Fruit fly (Drosophila melanogaster) whole organism, embryonic: ENCODE data around the gene Abl.

Experiments
- Adf1 ChIP-seq: fragments of 200-800 bp; sonication (Bioruptor generic); IDR thresholded peaks from 2 replicates; pipeline ENCODE4 v1.3.6; 2022; ENCODE audit warnings: missing biosample characterization, missing genetic modification characterization
- BtbVII ChIP-seq: fragments of 200-800 bp; sonication (Bioruptor generic); optimal IDR thresholded peaks from 3 replicates; lab custom pipeline; 2017; ENCODE audit warnings: missing biosample characterization, mild to moderate bottlenecking, missing genetic modification characterization
- CG11456 ChIP-seq: fragments of 200-800 bp; sonication (Bioruptor generic); IDR thresholded peaks from 3 replicates; pipeline ENCODE4 v1.3.6; 2022; ENCODE audit warnings: missing biosample characterization, missing genetic modification characterization
- CG11504 ChIP-seq: fragments of 200-800 bp; sonication (Bioruptor generic); optimal IDR thresholded peaks from 3 replicates; lab custom pipeline; 2019; ENCODE audit warnings: missing biosample characterization, mild to moderate bottlenecking, missing genetic modification characterization, moderate library complexity
- CG12071 ChIP-seq: fragments of 200-800 bp; sonication (Bioruptor generic); optimal IDR thresholded peaks from 3 replicates; lab custom pipeline; 2018; ENCODE audit warnings: missing biosample characterization, mild to moderate bottlenecking, missing genetic modification characterization
- CG12104 ChIP-seq: fragments of 200-800 bp; sonication (Bioruptor generic); optimal IDR thresholded peaks from 3 replicates; lab custom pipeline; 2016; ENCODE audit warnings: missing biosample characterization, missing genetic modification characterization
- CG12942 ChIP-seq: fragments of 200-800 bp; sonication (Bioruptor generic); optimal IDR thresholded peaks from 3 replicates; lab custom pipeline; 2016; ENCODE audit warnings: missing biosample characterization, missing genetic modification characterization
- CG13624 ChIP-seq: fragments of 200-800 bp; sonication (Bioruptor generic); optimal IDR thresholded peaks from 2 replicates; lab custom pipeline; 2016; ENCODE audit warnings: missing biosample characterization, missing genetic modification characterization
- CG14667 ChIP-seq: fragments of 200-800 bp; sonication (Bioruptor generic); IDR thresholded peaks from 2 replicates; pipeline ENCODE4 v1.3.6; 2022; ENCODE audit warnings: missing biosample characterization, missing genetic modification characterization
- CG17186 ChIP-seq: fragments of 200-800 bp; sonication (Bioruptor generic); optimal IDR thresholded peaks from 3 replicates; lab custom pipeline; 2017; ENCODE audit warnings: missing biosample characterization, missing genetic modification reagents, missing genetic modification characterization
- CG17829 ChIP-seq: fragments of 200-800 bp; optimal IDR thresholded peaks from 2 replicates; lab custom pipeline; 2019; ENCODE audit warnings: missing biosample characterization, mild to moderate bottlenecking, missing genetic modification characterization, moderate library complexity
- CG2120 ChIP-seq: fragments of 200-800 bp; sonication (Bioruptor generic); optimal IDR thresholded peaks from 3 replicates; lab custom pipeline; 2016; ENCODE audit warnings: missing biosample characterization, missing genetic modification characterization
- CG30403 ChIP-seq: fragments of 200-800 bp; sonication (Bioruptor generic); optimal IDR thresholded peaks from 3 replicates; lab custom pipeline; 2016; ENCODE audit warnings: missing biosample characterization, missing genetic modification characterization
- CG3065 ChIP-seq: fragments of 200-800 bp; sonication (Bioruptor generic); optimal IDR thresholded peaks from 2 replicates; lab custom pipeline; 2016; ENCODE audit warnings: missing biosample characterization, missing genetic modification characterization
- CG31388 ChIP-seq: fragments of 200-800 bp; sonication (Bioruptor generic); optimal IDR thresholded peaks from 2 replicates; lab custom pipeline; 2016; ENCODE audit warnings: missing biosample characterization, missing genetic modification characterization
- CG3163 ChIP-seq: fragments of 200-800 bp; sonication (Bioruptor generic); optimal IDR thresholded peaks from 3 replicates; lab custom pipeline; 2016; ENCODE audit warnings: missing biosample characterization, missing genetic modification characterization
- CG4328 ChIP-seq: fragments of 200-800 bp; sonication (Bioruptor generic); optimal IDR thresholded peaks from 3 replicates; lab custom pipeline; 2017; ENCODE audit warnings: missing biosample characterization, missing genetic modification reagents, missing genetic modification characterization
- CG7745 ChIP-seq: fragments of 200-800 bp; sonication (Bioruptor generic); optimal IDR thresholded peaks from 2 replicates; lab custom pipeline; 2018; ENCODE audit warnings: missing biosample characterization, mild to moderate bottlenecking, missing genetic modification characterization, moderate library complexity
- CG8359 ChIP-seq: fragments of 200-800 bp; sonication (Bioruptor generic); optimal IDR thresholded peaks from 2 replicates; lab custom pipeline; 2017; ENCODE audit warnings: missing biosample characterization, mild to moderate bottlenecking, missing genetic modification characterization, borderline replicate concordance
- Chrac-16 ChIP-seq: fragments of 200-800 bp; sonication (Bioruptor generic); optimal IDR thresholded peaks from 3 replicates; lab custom pipeline; 2016; ENCODE audit warnings: missing biosample characterization, missing genetic modification characterization
- D19A ChIP-seq: fragments of 200-800 bp; optimal IDR thresholded peaks from 3 replicates; lab custom pipeline; 2019; ENCODE audit warnings: missing biosample characterization, mild to moderate bottlenecking, missing genetic modification characterization, moderate library complexity
- D19B ChIP-seq: fragments of 200-800 bp; sonication (Bioruptor generic); optimal IDR thresholded peaks from 2 replicates; lab custom pipeline; 2017; ENCODE audit warnings: missing biosample characterization, mild to moderate bottlenecking, missing genetic modification characterization
- Doc2 ChIP-seq: fragments of 200-800 bp; sonication (Bioruptor generic); IDR thresholded peaks from 2 replicates; pipeline ENCODE4 v1.3.6; 2022; ENCODE audit warnings: missing biosample characterization, missing genetic modification characterization
- Dp ChIP-seq: fragments of 200-800 bp; sonication (Bioruptor generic); optimal IDR thresholded peaks from 2 replicates; lab custom pipeline; 2018; ENCODE audit warnings: missing biosample characterization, mild to moderate bottlenecking, missing genetic modification characterization, moderate library complexity
- E2f1 ChIP-seq: fragments of 200-800 bp; sonication (Bioruptor generic); IDR thresholded peaks from 2 replicates; pipeline ENCODE4 v1.3.6; 2022; ENCODE audit warnings: missing biosample characterization, missing genetic modification characterization
- Fer1 ChIP-seq: fragments of 200-800 bp; sonication (Bioruptor generic); optimal IDR thresholded peaks from 2 replicates; lab custom pipeline; 2017; ENCODE audit warnings: missing biosample characterization, mild to moderate bottlenecking, missing genetic modification characterization
- Fer3 ChIP-seq: fragments of 200-800 bp; sonication (Bioruptor generic); optimal IDR thresholded peaks from 2 replicates; lab custom pipeline; 2018; ENCODE audit warnings: missing biosample characterization, mild to moderate bottlenecking, missing genetic modification characterization, moderate library complexity
- H15 ChIP-seq: fragments of 200-800 bp; sonication (Bioruptor generic); IDR thresholded peaks from 3 replicates; pipeline ENCODE4 v1.3.6; 2022; ENCODE audit warnings: missing biosample characterization, missing genetic modification characterization
- Hr78 ChIP-seq, 2 experiments: fragments of 200-800 bp in 1 of 2; fragments of >200 bp in 1 of 2; sonication (Bioruptor generic) in 1 of 2; optimal IDR thresholded peaks; 2 replicates each; lab custom pipeline; 2017 to 2019; ENCODE audit warnings: missing biosample characterization in 2 of 2, missing genetic modification characterization in 2 of 2, mild to moderate bottlenecking in 1 of 2, moderate library complexity in 1 of 2
- Oli ChIP-seq: fragments of 200-800 bp; sonication (Bioruptor generic); optimal IDR thresholded peaks from 2 replicates; lab custom pipeline; 2018; ENCODE audit warnings: missing biosample characterization, mild to moderate bottlenecking, missing genetic modification characterization, moderate library complexity
- Opbp ChIP-seq: fragments of 200-800 bp; sonication (Bioruptor generic); IDR thresholded peaks from 3 replicates; pipeline ENCODE4 v1.3.6; 2022; ENCODE audit warnings: missing biosample characterization, missing genetic modification characterization; ENCODE audit not compliant: partially characterized antibody
- Sin3A ChIP-seq: fragments of >200 bp; optimal IDR thresholded peaks from 2 replicates; lab custom pipeline; 2018
- bbx ChIP-seq: fragments of 200-800 bp; sonication (Bioruptor generic); IDR thresholded peaks from 2 replicates; pipeline ENCODE4 v1.3.6; 2022; ENCODE audit warnings: missing biosample characterization, missing genetic modification characterization; ENCODE audit not compliant: partially characterized antibody
- corto ChIP-seq: fragments of 200-800 bp; sonication (Bioruptor generic); optimal IDR thresholded peaks from 2 replicates; lab custom pipeline; 2016; ENCODE audit warnings: missing biosample characterization, mild to moderate bottlenecking, missing genetic modification characterization, moderate library complexity
- gce ChIP-seq: fragments of 200-800 bp; sonication (Bioruptor generic); IDR thresholded peaks from 3 replicates; pipeline ENCODE4 v1.3.6; 2022; ENCODE audit warnings: missing biosample characterization, missing genetic modification characterization
- gcm2 ChIP-seq: fragments of 200-800 bp; sonication (Bioruptor generic); optimal IDR thresholded peaks from 2 replicates; lab custom pipeline; 2016; ENCODE audit warnings: missing biosample characterization, missing genetic modification characterization
- gem ChIP-seq: fragments of 200-800 bp; sonication (Bioruptor generic); optimal IDR thresholded peaks from 2 replicates; lab custom pipeline; 2019; ENCODE audit warnings: missing biosample characterization, mild to moderate bottlenecking, missing genetic modification characterization, moderate library complexity
- gsb-n ChIP-seq: fragments of 200-800 bp; sonication (Bioruptor generic); optimal IDR thresholded peaks from 3 replicates; lab custom pipeline; 2018; ENCODE audit warnings: missing biosample characterization, mild to moderate bottlenecking, missing genetic modification characterization
- hbn ChIP-seq: fragments of 200-800 bp; sonication (Bioruptor generic); IDR thresholded peaks from 2 replicates; pipeline ENCODE4 v1.3.6; 2022; ENCODE audit warnings: missing biosample characterization, missing genetic modification characterization; ENCODE audit not compliant: partially characterized antibody
- inv ChIP-seq: fragments of 200-800 bp; sonication (Bioruptor generic); IDR thresholded peaks from 2 replicates; pipeline ENCODE4 v1.3.6; 2022; ENCODE audit warnings: missing biosample characterization, missing genetic modification characterization; ENCODE audit not compliant: partially characterized antibody
- jigr1 ChIP-seq: fragments of 200-800 bp; sonication (Bioruptor generic); IDR thresholded peaks from 3 replicates; pipeline ENCODE4 v1.3.6; 2022; ENCODE audit warnings: missing biosample characterization, missing genetic modification characterization
- ken ChIP-seq: fragments of 200-800 bp; sonication (Bioruptor generic); IDR thresholded peaks from 3 replicates; pipeline ENCODE4 v1.3.6; 2022; ENCODE audit warnings: missing biosample characterization, missing genetic modification characterization
- lab ChIP-seq: fragments of 200-800 bp; sonication (Bioruptor generic); optimal IDR thresholded peaks from 3 replicates; lab custom pipeline; 2017; ENCODE audit warnings: missing biosample characterization, missing genetic modification characterization, mild to moderate bottlenecking, moderate library complexity, missing genetic modification reagents
- lbe ChIP-seq: fragments of 200-800 bp; sonication (Bioruptor generic); optimal IDR thresholded peaks from 2 replicates; lab custom pipeline; 2016; ENCODE audit warnings: missing biosample characterization, mild to moderate bottlenecking, missing genetic modification characterization
- nmo ChIP-seq: fragments of 200-800 bp; sonication (Bioruptor generic); optimal IDR thresholded peaks from 2 replicates; lab custom pipeline; 2018; ENCODE audit warnings: missing biosample characterization, mild to moderate bottlenecking, missing genetic modification characterization, moderate library complexity
- pfk ChIP-seq: fragments of 200-800 bp; sonication (Bioruptor generic); optimal IDR thresholded peaks from 2 replicates; lab custom pipeline; 2018; ENCODE audit warnings: missing biosample characterization, mild to moderate bottlenecking, missing genetic modification characterization, moderate library complexity
- phol ChIP-seq: fragments of 200-800 bp; sonication (Bioruptor generic); optimal IDR thresholded peaks from 3 replicates; lab custom pipeline; 2018; ENCODE audit warnings: missing biosample characterization, mild to moderate bottlenecking, missing genetic modification characterization, moderate library complexity
- ro ChIP-seq: fragments of 200-800 bp; sonication (Bioruptor generic); IDR thresholded peaks from 2 replicates; pipeline ENCODE4 v1.3.6; 2022; ENCODE audit warnings: missing biosample characterization, missing genetic modification characterization
- sqz ChIP-seq: fragments of 200-800 bp; sonication (Bioruptor generic); optimal IDR thresholded peaks from 3 replicates; lab custom pipeline; 2018; ENCODE audit warnings: missing biosample characterization, mild to moderate bottlenecking, missing genetic modification characterization
- yki ChIP-seq: fragments of >200 bp; optimal IDR thresholded peaks from 3 replicates; lab custom pipeline; 2018
- zfh2 ChIP-seq: fragments of 200-800 bp; sonication (Bioruptor generic); optimal IDR thresholded peaks from 2 replicates; lab custom pipeline; 2016; ENCODE audit warnings: missing biosample characterization, missing genetic modification characterization

Abl gene

DNA sequence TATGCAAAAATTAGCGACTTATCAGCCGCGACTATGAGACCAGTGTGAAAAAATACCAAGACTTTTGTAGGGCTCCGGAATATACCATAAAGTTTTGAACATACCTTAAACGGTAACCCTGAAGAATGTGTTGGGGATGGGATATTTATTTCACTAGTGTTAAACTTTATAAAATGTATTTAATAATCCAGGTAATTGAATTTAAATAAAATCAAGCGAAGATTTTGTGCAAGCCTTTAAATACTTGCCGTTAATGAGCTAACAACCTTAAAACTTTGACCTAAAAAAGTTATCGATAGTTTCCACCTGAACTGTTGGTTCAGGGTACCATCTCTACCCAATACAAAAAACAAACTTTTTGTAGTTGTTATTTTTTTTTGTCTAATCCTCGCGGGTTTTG lies 35.5 kb downstream of the Abl start, which contains the start of gene CG4101 (continued):
- TF ChIP-seq CG3065 (GFP tag; lab: Kevin White, UChicago) (peak; percentile 57), BtbVII (GFP tag; lab: Kevin White, UChicago) (peak; percentile 51), CG31388 (GFP tag; lab: Kevin White, UChicago) (no peak), sqz (GFP tag; lab: Kevin White, UChicago) (peak; percentile 85), D19A (tag; lab: Kevin White, UChicago) (peak; percentile 54), CG13624 (peak; percentile 74), H15 (GFP tag; lab: Robert Waterston, UW) (peak; percentile 58; the same call in 1 of the 3 replicates), gem (tag; lab: Kevin White, UChicago) (peak; percentile 90), yki (lab: Kevin White, UChicago) (no peak), CG11504 (peak; percentile 80), Fer3 (peak; percentile 81), gsb-n (tag; lab: Kevin White, UChicago) (peak; percentile 60), hbn (GFP tag; lab: Robert Waterston, UW) (peak; percentile 85), CG30403 (GFP tag; lab: Kevin White, UChicago) (peak; percentile 91), zfh2 (GFP tag; lab: Kevin White, UChicago) (peak; percentile 86), phol (tag; lab: Kevin White, UChicago) (peak; percentile 85), CG12071 (GFP tag; lab: Kevin White, UChicago) (peak; percentile 15), corto (GFP tag; lab: Kevin White, UChicago) (peak; percentile 50), Hr78 (GFP tag; optimal IDR thresholded peaks at IDR 0.05; lab: Kevin White, UChicago) (no peak), Adf1 (GFP tag; lab: Robert Waterston, UW) (peak; percentile 51), Opbp (peak; percentile 70; the same call in 2 of the 3 replicates), Fer1 (GFP tag; lab: Kevin White, UChicago) (peak; percentile 80), nmo (GFP tag; lab: Kevin White, UChicago) (peak; percentile 88), CG12104 (GFP tag; lab: Kevin White, UChicago) (peak; percentile 74), CG4328 (GFP tag; lab: Kevin White, UChicago) (peak; percentile 60), E2f1 (GFP tag; lab: Robert Waterston, UW) (peak; percentile 67), inv (peak; percentile 72), CG14667 (GFP tag; lab: Robert Waterston, UW) (peak; percentile 62), CG17186 (GFP tag; lab: Kevin White, UChicago) (no peak), Chrac-16 (GFP tag; lab: Kevin White, UChicago) (peak; percentile 82), CG12942 (GFP tag; lab: Kevin White, UChicago) (peak; percentile 81), CG8359 (GFP tag; lab: Kevin White, UChicago) (no peak), lab (GFP tag; lab: Kevin White, UChicago) (peak; percentile 79), CG3163 (GFP tag; lab: Kevin White, UChicago) (peak; percentile 2), ro (GFP tag; lab: Robert Waterston, UW) (0 out of 2 replicates have a peak, but pooled peaks have one; percentile 28), CG2120 (GFP tag; lab: Kevin White, UChicago) (peak; percentile 92), CG11456 (peak; percentile 82), CG17829 (tag; lab: Kevin White, UChicago) (peak; percentile 76), CG7745 (no peak), D19B (GFP tag; lab: Kevin White, UChicago) (peak; percentile 46), ken (peak; percentile 82), jigr1 (GFP tag; lab: Robert Waterston, UW) (no peak), gcm2 (GFP tag; lab: Kevin White, UChicago) (peak; percentile 50), bbx (peak; percentile 66; the same call in 1 of the 2 replicates), Dp (GFP tag; lab: Kevin White, UChicago) (peak; percentile 39), pfk (no peak), gce (GFP tag; lab: Robert Waterston, UW) (peak; percentile 43; the same call in 1 of the 3 replicates), Oli (tag; lab: Kevin White, UChicago) (peak; percentile 64), Doc2 (GFP tag; lab: Robert Waterston, UW) (no peak), lbe (GFP tag; lab: Kevin White, UChicago) (peak; percentile 78), Sin3A (lab: Kevin White, UChicago) (peak; percentile 43)
